Worm (Caenorhabditis elegans) whole organism, L4/young adult: ENCODE results near the gene rde-12.

Experiments used
- dao-5 ChIP-seq: sonication (generic microtip); optimal IDR thresholded peaks from 2 replicates; lab custom pipeline; 2016; ENCODE audit warnings: missing genotype, missing genetic modification characterization, moderate library complexity, missing compliant biosample characterization
- him-1 ChIP-seq: sonication (generic microtip); optimal IDR thresholded peaks from 2 replicates; lab custom pipeline; 2016; ENCODE audit warnings: missing genotype, missing genetic modification reagents, missing genetic modification characterization, missing compliant biosample characterization

DNA sequence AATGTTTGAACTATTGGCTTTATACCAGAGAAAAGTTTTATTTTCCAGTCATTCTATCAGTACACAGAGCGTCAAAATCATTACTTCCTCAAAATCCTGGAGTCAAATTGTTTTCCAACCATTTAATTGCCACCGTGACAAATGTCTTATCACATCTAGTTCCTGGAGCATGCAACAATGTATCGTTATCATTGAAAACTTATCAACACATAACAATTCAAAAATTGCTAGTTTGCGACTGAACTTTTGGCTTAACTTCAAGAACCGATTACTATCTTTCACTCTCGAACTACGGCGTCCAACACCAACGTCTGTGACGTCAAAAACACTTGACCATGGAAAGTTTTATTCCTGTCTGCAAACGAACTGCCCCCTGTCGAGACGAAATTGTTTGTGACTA is 27.1 kb upstream of the rde-12 start:
- TF ChIP-seq him-1 (no peak), dao-5 (tag; lab: Kevin White, UChicago) (no peak)
